Worm (Caenorhabditis elegans): ENCODE data around the gene fkh-4.

ce11 chrX:13469907-13470647 is 41.4 kb upstream of the fkh-4 start:
- TF ChIP-seq F13H6.1 (tag; optimal IDR thresholded peaks at IDR 0.05) (no peak), pqm-1 (tag; optimal IDR thresholded peaks at IDR 0.05) (no peak), sox-4 (tag; optimal IDR thresholded peaks at IDR 0.05) (no peak), dmd-4 (tag; optimal IDR thresholded peaks at IDR 0.05; ENCODE audit: borderline replicate concordance) (no peak)

Data from whole organism, late embryonic.